Worm (Caenorhabditis elegans) whole organism, L1 larva: Measurements from ENCODE around the gene ZK228.13.

ENCODE experiments used
- zag-1 ChIP-seq: fragments of 150-350 bp; optimal IDR thresholded peaks from 2 replicates; lab custom pipeline; 2014; ENCODE audit warnings: missing biosample characterization, missing genetic modification characterization
- ztf-11 ChIP-seq, 2 experiments: sonication (generic microtip); optimal IDR thresholded peaks; 2 replicates each; lab custom pipeline; 2016 to 2017; ENCODE audit warnings: missing genetic modification characterization in 2 of 2, missing biosample characterization in 1 of 2, missing compliant biosample characterization in 1 of 2

DNA sequence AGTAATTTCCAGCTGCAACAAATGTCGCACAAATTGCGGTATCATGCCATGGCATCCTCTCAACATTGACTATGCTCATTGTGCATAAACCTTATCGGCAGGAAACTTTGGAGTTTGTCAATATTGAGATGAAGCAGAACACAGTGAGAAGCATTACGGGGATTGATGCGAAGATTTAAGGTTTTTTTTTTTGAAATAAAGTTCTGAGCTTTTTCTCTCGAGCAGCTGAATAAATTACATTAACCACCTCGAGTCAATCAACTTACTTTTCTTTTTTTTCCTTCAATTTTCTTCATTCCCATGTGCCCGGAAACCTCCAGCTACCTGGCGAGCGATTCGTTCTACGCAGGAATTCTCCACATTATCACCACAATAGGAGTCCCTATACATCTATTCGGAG is 8.1 kb upstream of the ZK228.13 start, which contains the start of gene srh-179:
- no peak for TF ChIP-seq ztf-11 (tag; optimal IDR thresholded peaks at IDR 0.05; lab: Kevin White, UChicago)
- no peak for TF ChIP-seq zag-1 (tag; lab: Kevin White, UChicago)
